Worm (Caenorhabditis elegans) whole organism, early embryonic: ENCODE measurements around the gene sri-73.

Experiments
- B0310.2 ChIP-seq: sonication (generic microtip); optimal IDR thresholded peaks from 2 replicates; lab custom pipeline; 2016; ENCODE audit warnings: mild to moderate bottlenecking, missing genetic modification characterization, missing compliant biosample characterization
- aly-1 ChIP-seq: sonication (generic microtip); optimal IDR thresholded peaks from 2 replicates; lab custom pipeline; 2016; ENCODE audit warnings: missing genetic modification characterization, missing compliant biosample characterization
- ama-1 ChIP-seq: fragments of 150-350 bp; optimal IDR thresholded peaks from 2 replicates; lab custom pipeline; 2014
- ets-7 ChIP-seq: sonication (generic microtip); optimal IDR thresholded peaks from 2 replicates; lab custom pipeline; 2016; ENCODE audit warnings: missing genotype, missing genetic modification characterization, missing compliant biosample characterization
- flt-1 ChIP-seq: fragments of 200-800 bp; sonication (Bioruptor generic); IDR thresholded peaks from 2 replicates; pipeline ENCODE4 v1.3.6; 2022; ENCODE audit warnings: missing genetic modification characterization, missing compliant biosample characterization
- hmbx-1 ChIP-seq: sonication (generic microtip); optimal IDR thresholded peaks from 2 replicates; lab custom pipeline; 2016; ENCODE audit warnings: mild to moderate bottlenecking, missing genetic modification characterization, missing compliant biosample characterization
- hmg-4 ChIP-seq: fragments of 200-800 bp; sonication (Bioruptor generic); optimal IDR thresholded peaks from 2 replicates; lab custom pipeline; 2018; ENCODE audit warnings: mild to moderate bottlenecking, missing genetic modification characterization, missing compliant biosample characterization
- hnd-1 ChIP-seq: sonication (generic microtip); optimal IDR thresholded peaks from 2 replicates; lab custom pipeline; 2016; ENCODE audit warnings: missing genetic modification characterization, missing compliant biosample characterization
- pes-1 ChIP-seq: fragments of 200-800 bp; sonication (Bioruptor generic); IDR thresholded peaks from 2 replicates; pipeline ENCODE4 v1.3.6; 2022; ENCODE audit warnings: missing genetic modification reagents, missing genetic modification characterization, missing compliant biosample characterization
- scrt-1 ChIP-seq: fragments of 200-800 bp; sonication (Bioruptor generic); IDR thresholded peaks from 2 replicates; pipeline ENCODE4 v1.3.6; 2022; ENCODE audit warnings: missing genetic modification characterization, missing compliant biosample characterization
- sea-1 ChIP-seq: fragments of 200-800 bp; sonication (Bioruptor generic); conservative IDR thresholded peaks from 2 replicates; pipeline ENCODE4 v1.3.6; 2022; ENCODE audit warnings: missing genetic modification characterization, missing compliant biosample characterization
- tbx-37 ChIP-seq: fragments of 200-800 bp; sonication (Bioruptor generic); conservative IDR thresholded peaks from 2 replicates; pipeline ENCODE4 v1.3.6; 2022; ENCODE audit warnings: missing genetic modification reagents, missing genetic modification characterization, missing compliant biosample characterization
- tra-4 ChIP-seq: sonication (generic microtip); optimal IDR thresholded peaks from 2 replicates; lab custom pipeline; 2017; ENCODE audit warnings: missing genetic modification characterization, missing compliant biosample characterization

- TF ChIP-seq tra-4 (tag; lab: Kevin White, UChicago) (no peak), scrt-1 (GFP tag; lab: Robert Waterston, UW) (no peak), tbx-37 (GFP tag; lab: Robert Waterston, UW) (no peak), ama-1 (lab: Kevin White, UChicago) (no peak), B0310.2 (tag; lab: Kevin White, UChicago) (no peak), ets-7 (no peak), flt-1 (no peak), sea-1 (no peak), pes-1 (GFP tag; lab: Robert Waterston, UW) (no peak), hmbx-1 (tag; lab: Kevin White, UChicago) (no peak), aly-1 (no peak), hmg-4 (no peak), hnd-1 (no peak)
Observed at ce11 chrV:615275-615674, 49.4 kb upstream of the sri-73 start, which contains the start of gene F48G7.13.
